Worm (Caenorhabditis elegans) whole organism, L4/young adult: ENCODE measurements around the gene set-4.

ENCODE experiments used
- W03F9.2 ChIP-seq: fragments of 150-350 bp; optimal IDR thresholded peaks from 2 replicates; lab custom pipeline; 2014; ENCODE audit warnings: missing biosample characterization, missing genetic modification characterization
- dao-5 ChIP-seq: sonication (generic microtip); optimal IDR thresholded peaks from 2 replicates; lab custom pipeline; 2016; ENCODE audit warnings: missing genotype, missing genetic modification characterization, moderate library complexity, missing compliant biosample characterization
- him-1 ChIP-seq: sonication (generic microtip); optimal IDR thresholded peaks from 2 replicates; lab custom pipeline; 2016; ENCODE audit warnings: missing genotype, missing genetic modification reagents, missing genetic modification characterization, missing compliant biosample characterization

Gene set-4

ce11 chrII:6355396-6356346 lies 24.5 kb upstream of the set-4 start, which contains the start of gene C32D5.11:
Gene C32D5.11 (minus strand): TSS chrII:6355446.
- no peak for TF ChIP-seq him-1
- peak; percentile 73 for TF ChIP-seq W03F9.2 (tag; lab: Kevin White, UChicago)

- no peak for TF ChIP-seq him-1
- TF ChIP-seq dao-5, result no peak
- TF ChIP-seq W03F9.2 (tag; lab: Kevin White, UChicago), result no peak
These were observed 20.7 kb upstream of the set-4 start, which contains the start of gene C32D5.10 for ce11 chrII:6351887-6352286. Gene C32D5.10 (minus strand): TSS chrII:6351987.

- TF ChIP-seq him-1, result no peak
- no peak for TF ChIP-seq W03F9.2 (tag; lab: Kevin White, UChicago)
- no peak for TF ChIP-seq dao-5
These were observed 18.8 kb upstream of the set-4 start for ce11 chrII:6349968-6350367.

ce11 chrII:6348360-6348759 lies 17.2 kb upstream of the set-4 start:
- peak; percentile 78 for TF ChIP-seq dao-5
- TF ChIP-seq W03F9.2 (tag; lab: Kevin White, UChicago), result peak; percentile 66
- peak; percentile 18 for TF ChIP-seq him-1

- TF ChIP-seq him-1, result no peak
- TF ChIP-seq dao-5, result no peak
- no peak for TF ChIP-seq W03F9.2 (tag; lab: Kevin White, UChicago)
These were observed 16.4 kb upstream of the set-4 start, which contains the start of gene lgg-1 for ce11 chrII:6347341-6348118. Gene lgg-1 (minus strand): TSS chrII:6347719.

ce11 chrII:6346551-6347079 lies 15.5 kb upstream of the set-4 start:
- TF ChIP-seq dao-5, result no peak
- TF ChIP-seq W03F9.2 (tag; lab: Kevin White, UChicago), result no peak
- no peak for TF ChIP-seq him-1

- TF ChIP-seq dao-5 (no peak), W03F9.2 (tag; lab: Kevin White, UChicago) (no peak), him-1 (no peak)
These were observed 14.3 kb upstream of the set-4 start, which contains the start of gene C32D5.8 for ce11 chrII:6345195-6346158. Gene C32D5.8 (minus strand): TSS chrII:6345964.

ce11 chrII:6344513-6344912 lies 13.4 kb upstream of the set-4 start:
- no peak for TF ChIP-seq him-1
- TF ChIP-seq dao-5, result no peak
- no peak for TF ChIP-seq W03F9.2 (tag; lab: Kevin White, UChicago)

ce11 chrII:6343893-6344292 lies 12.8 kb upstream of the set-4 start, which contains the start of gene txt-18:
Gene txt-18 (plus strand): TSS chrII:6344072.
- TF ChIP-seq him-1 (no peak), dao-5 (no peak)

ce11 chrII:6342455-6342854 lies 11.3 kb upstream of the set-4 start:
- no peak for TF ChIP-seq W03F9.2 (tag; lab: Kevin White, UChicago)
- no peak for TF ChIP-seq him-1
- no peak for TF ChIP-seq dao-5

- no peak for TF ChIP-seq dao-5
- TF ChIP-seq him-1, result no peak
- no peak for TF ChIP-seq W03F9.2 (tag; lab: Kevin White, UChicago)
These were observed 9.9 kb upstream of the set-4 start for ce11 chrII:6341076-6341475.

- TF ChIP-seq him-1 (no peak), W03F9.2 (tag; lab: Kevin White, UChicago) (no peak), dao-5 (no peak)
These were observed 8.8 kb upstream of the set-4 start, which contains the start of gene C32D5.7 for ce11 chrII:6339948-6340347. Gene C32D5.7 (minus strand): TSS chrII:6340048.

ce11 chrII:6339511-6339910 lies 8.4 kb upstream of the set-4 start:
- TF ChIP-seq W03F9.2 (tag; lab: Kevin White, UChicago) (no peak), him-1 (no peak), dao-5 (no peak)
